Fruit fly (Drosophila melanogaster) whole organism, pupa: ENCODE measurements around the gene CG4367.
A peak's percentile ranks its signal among the peaks of the same experiment; 100 is the strongest.

Experiments
- CG32121 ChIP-seq: fragments of 200-800 bp; sonication (Bioruptor generic); IDR thresholded peaks from 2 replicates; pipeline ENCODE4 v1.3.6; 2022; ENCODE audit warnings: missing biosample characterization, missing genetic modification characterization
- EcR ChIP-seq: fragments of 200-800 bp; sonication (Bioruptor generic); optimal IDR thresholded peaks from 3 replicates; lab custom pipeline; 2019; ENCODE audit warnings: missing biosample characterization, missing genetic modification characterization, mild to moderate bottlenecking, moderate library complexity, missing genetic modification reagents

DNA sequence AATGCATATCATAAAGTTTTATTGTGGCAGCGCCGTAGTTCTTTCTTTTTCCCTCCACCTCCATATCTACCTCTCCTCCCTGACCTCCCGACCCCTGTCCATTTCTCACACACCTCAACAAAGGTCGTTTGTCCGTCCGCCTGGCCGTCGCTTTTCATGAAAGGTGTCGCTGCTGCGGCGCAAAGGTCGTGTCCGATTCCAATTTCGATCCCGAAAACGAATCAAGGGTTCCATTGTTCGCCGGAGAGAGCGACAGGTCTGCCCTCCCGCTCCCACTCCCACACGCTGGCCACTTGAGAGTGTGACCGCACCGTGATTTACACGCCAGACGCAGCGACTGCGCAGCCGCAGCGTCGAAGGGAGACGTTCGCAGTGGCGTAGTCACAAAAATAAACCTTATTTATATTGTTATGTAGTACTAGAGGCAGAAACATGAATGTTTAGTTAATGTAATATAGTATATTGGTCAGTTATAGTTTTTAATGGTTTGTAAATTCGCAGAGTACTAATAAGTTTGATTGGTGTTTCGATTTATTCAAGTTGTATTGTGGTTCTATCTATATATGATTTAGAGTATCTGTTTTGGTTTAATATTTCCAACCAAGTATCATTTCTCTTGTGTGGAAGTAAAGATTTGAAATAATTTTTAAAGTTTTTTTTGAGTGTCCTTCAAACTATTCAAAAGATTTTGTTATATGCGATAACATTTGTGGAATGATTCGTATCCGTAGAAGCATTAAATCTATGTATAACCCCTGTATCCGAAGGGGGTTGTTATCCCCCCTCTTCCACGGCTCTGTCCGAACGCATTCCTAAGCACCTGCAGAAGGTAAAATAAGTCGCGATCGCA is 12.5 kb downstream of the CG4367 start:
- TF ChIP-seq EcR (GFP tag; lab: Kevin White, UChicago) (peak; percentile 57), CG32121 (GFP tag; lab: Robert Waterston, UW) (no peak)
